Fruit fly (Drosophila melanogaster): ENCODE measurements around the gene CG34043.
A peak's percentile ranks its signal among the peaks of the same experiment; 100 is the strongest.

Gene CG34043

dm6 chr2L:10306518-10307260, 26.0 kb upstream of the CG34043 start, which contains the start of the genes CG5390 and CG4968 (continued):
- no peak for TF ChIP-seq Blimp-1 (GFP tag; optimal IDR thresholded peaks at IDR 0.05)
- TF ChIP-seq CG7839 (tag; optimal IDR thresholded peaks at IDR 0.05) = no peak
- peak; percentile 32; the same call in 1 of the 2 replicates for TF ChIP-seq ttk (GFP tag; IDR thresholded peaks at IDR 0.05)
- no peak for TF ChIP-seq CG4404 (GFP tag; IDR thresholded peaks at IDR 0.05)
- TF ChIP-seq gcm (GFP tag; optimal IDR thresholded peaks at IDR 0.05) = peak; percentile 64
- TF ChIP-seq lmd (GFP tag; IDR thresholded peaks at IDR 0.05) = peak; percentile 66
- TF ChIP-seq Drgx (GFP tag; IDR thresholded peaks at IDR 0.05) = peak; percentile 86
- TF ChIP-seq CG12155 (GFP tag; optimal IDR thresholded peaks at IDR 0.05) = peak; percentile 67
- peak; percentile 66 for TF ChIP-seq CG7372 (GFP tag; IDR thresholded peaks at IDR 0.05)
- TF ChIP-seq Hr3 (GFP tag; optimal IDR thresholded peaks at IDR 0.05) = peak; percentile 52
- peak; percentile 48 for TF ChIP-seq Adf1 (GFP tag; IDR thresholded peaks at IDR 0.05)
- TF ChIP-seq Med (GFP tag) = peak; percentile 87
- peak; percentile 88 for TF ChIP-seq cg (GFP tag; optimal IDR thresholded peaks at IDR 0.05)
- peak; percentile 32 for TF ChIP-seq CG33557 (GFP tag; optimal IDR thresholded peaks at IDR 0.05)
- 0 out of 2 replicates have a peak, but pooled peaks have one; percentile 14 for TF ChIP-seq CG14667 (GFP tag; IDR thresholded peaks at IDR 0.05)
- TF ChIP-seq CG10431 (GFP tag; optimal IDR thresholded peaks at IDR 0.05) = peak; percentile 39
- no peak for TF ChIP-seq CG17612 (GFP tag; IDR thresholded peaks at IDR 0.05)
- no peak for TF ChIP-seq sna (GFP tag; IDR thresholded peaks at IDR 0.05; ENCODE audit: partially characterized antibody)
- TF ChIP-seq slp2 (GFP tag; optimal IDR thresholded peaks at IDR 0.05) = no peak
- TF ChIP-seq CG12219 (GFP tag; optimal IDR thresholded peaks at IDR 0.05) = peak; percentile 37
- peak; percentile 75 for TF ChIP-seq CG34422 (GFP tag; IDR thresholded peaks at IDR 0.05)
- TF ChIP-seq az2 (GFP tag; optimal IDR thresholded peaks at IDR 0.05) = peak; percentile 54
- TF ChIP-seq Lim3 (GFP tag; IDR thresholded peaks at IDR 0.05) = no peak
- peak; percentile 10 for TF ChIP-seq disco-r (GFP tag; optimal IDR thresholded peaks at IDR 0.05)
- TF ChIP-seq mam (GFP tag; optimal IDR thresholded peaks at IDR 0.05) = peak; percentile 2
- TF ChIP-seq dmrt11E (tag; optimal IDR thresholded peaks at IDR 0.05) = peak; percentile 7
- TF ChIP-seq Sin3A (optimal IDR thresholded peaks at IDR 0.05) = no peak
- peak; percentile 40 for TF ChIP-seq HLHmδ (GFP tag; optimal IDR thresholded peaks at IDR 0.05)
- peak; percentile 46 for TF ChIP-seq tin (GFP tag; optimal IDR thresholded peaks at IDR 0.05)
- TF ChIP-seq Awh (GFP tag; IDR thresholded peaks at IDR 0.05) = peak; percentile 11; the same call in 1 of the 2 replicates
- peak; percentile 80 for TF ChIP-seq PHDP (tag; optimal IDR thresholded peaks at IDR 0.05)
- peak; percentile 77 for TF ChIP-seq CG3281 (GFP tag; optimal IDR thresholded peaks at IDR 0.05)
- TF ChIP-seq CG15269 (tag; optimal IDR thresholded peaks at IDR 0.05) = peak; percentile 85
- peak; percentile 44; the same call in 1 of the 4 replicates for TF ChIP-seq Dll (GFP tag; IDR thresholded peaks at IDR 0.05; ENCODE audit: partially characterized antibody)
- no peak for TF ChIP-seq yki (optimal IDR thresholded peaks at IDR 0.05)
- no peak for TF ChIP-seq wor (GFP tag; IDR thresholded peaks at IDR 0.05)
- TF ChIP-seq CG2116 (GFP tag; optimal IDR thresholded peaks at IDR 0.05) = peak; percentile 99
- peak; percentile 77 for TF ChIP-seq slbo (GFP tag; IDR thresholded peaks at IDR 0.05)
- TF ChIP-seq unc-4 (GFP tag; IDR thresholded peaks at IDR 0.05; ENCODE audit: partially characterized antibody) = peak; percentile 50
- no peak for TF ChIP-seq CG12769 (tag; optimal IDR thresholded peaks at IDR 0.05)
- TF ChIP-seq CG2199 (GFP tag; IDR thresholded peaks at IDR 0.05) = no peak
- peak; percentile 12 for TF ChIP-seq CG16815 (GFP tag; optimal IDR thresholded peaks at IDR 0.05)
- TF ChIP-seq Dek (tag; optimal IDR thresholded peaks at IDR 0.05) = no peak
- TF ChIP-seq CG14441 (GFP tag; IDR thresholded peaks at IDR 0.05) = peak; percentile 28; the same call in 1 of the 2 replicates
- peak; percentile 41 for TF ChIP-seq CG1529 (GFP tag; optimal IDR thresholded peaks at IDR 0.05)
- no peak for TF ChIP-seq CG16779 (GFP tag; IDR thresholded peaks at IDR 0.05)
- peak; percentile 81 for TF ChIP-seq sens (GFP tag)
- TF ChIP-seq tio (GFP tag; optimal IDR thresholded peaks at IDR 0.05) = peak; percentile 22
- peak; percentile 50 for TF ChIP-seq D19B (GFP tag; optimal IDR thresholded peaks at IDR 0.05)
- TF ChIP-seq NC2α (GFP tag; optimal IDR thresholded peaks at IDR 0.05) = no peak
- TF ChIP-seq ro (GFP tag; IDR thresholded peaks at IDR 0.05) = no peak
